Worm (Caenorhabditis elegans) whole organism, L3 larva: ENCODE results near the gene R11A8.1.

Experiments used
- R02D3.7 ChIP-seq: fragments of 150-350 bp; optimal IDR thresholded peaks from 2 replicates; lab custom pipeline; 2014; ENCODE audit warnings: missing biosample characterization, missing genetic modification characterization
- ZK546.5 ChIP-seq: sonication (generic microtip); optimal IDR thresholded peaks from 2 replicates; lab custom pipeline; 2017; ENCODE audit warnings: missing biosample characterization, missing genetic modification characterization
- aly-2 ChIP-seq: fragments of 150-350 bp; optimal IDR thresholded peaks from 2 replicates; lab custom pipeline; 2014; ENCODE audit warnings: missing biosample characterization, missing genetic modification characterization
- ama-1 ChIP-seq: fragments of 150-350 bp; optimal IDR thresholded peaks from 2 replicates; lab custom pipeline; 2018
- ceh-16 ChIP-seq: sonication (generic microtip); optimal IDR thresholded peaks from 2 replicates; lab custom pipeline; 2017; ENCODE audit warnings: missing biosample characterization, missing genetic modification characterization
- ceh-28 ChIP-seq: fragments of 150-350 bp; optimal IDR thresholded peaks from 2 replicates; lab custom pipeline; 2014; ENCODE audit warnings: missing biosample characterization, missing genetic modification reagents, missing genetic modification characterization
- ceh-82 ChIP-seq: fragments of 150-350 bp; optimal IDR thresholded peaks from 2 replicates; lab custom pipeline; 2014; ENCODE audit warnings: missing biosample characterization, missing genetic modification characterization
- ceh-9 ChIP-seq: sonication (generic microtip); optimal IDR thresholded peaks from 2 replicates; lab custom pipeline; 2018; ENCODE audit warnings: missing biosample characterization, missing genetic modification characterization
- egl-27 ChIP-seq: sonication (generic microtip); optimal IDR thresholded peaks from 4 replicates; lab custom pipeline; 2017; ENCODE audit warnings: missing biosample characterization, missing genetic modification reagents, missing genetic modification characterization
- egl-5 ChIP-seq: fragments of 150-350 bp; optimal IDR thresholded peaks from 2 replicates; lab custom pipeline; 2017; ENCODE audit warnings: missing biosample characterization, missing genetic modification reagents, missing genetic modification characterization, inconsistent platforms
- elt-1 ChIP-seq: fragments of 150-350 bp; optimal IDR thresholded peaks from 2 replicates; lab custom pipeline; 2014; ENCODE audit warnings: missing biosample characterization, missing genetic modification characterization
- elt-2 ChIP-seq: sonication (generic microtip); optimal IDR thresholded peaks from 2 replicates; lab custom pipeline; 2016; ENCODE audit warnings: missing genetic modification reagents, mild to moderate bottlenecking, missing genetic modification characterization, missing compliant biosample characterization
- elt-3 ChIP-seq, 3 experiments: fragments of 150-350 bp in 1 of 3; sonication (generic microtip) in 2 of 3; optimal IDR thresholded peaks; 2 replicates in 2 of 3; 4 replicates in 1 of 3; lab custom pipeline; 2014 to 2017; ENCODE audit warnings: missing biosample characterization in 3 of 3, missing genetic modification characterization in 3 of 3
- fkh-10 ChIP-seq: sonication (generic microtip); optimal IDR thresholded peaks from 2 replicates; lab custom pipeline; 2017; ENCODE audit warnings: missing biosample characterization, missing genetic modification reagents, missing genetic modification characterization
- hmg-11 ChIP-seq: sonication (generic microtip); optimal IDR thresholded peaks from 2 replicates; lab custom pipeline; 2016; ENCODE audit warnings: missing genetic modification characterization, missing compliant biosample characterization
- jun-1 ChIP-seq: fragments of 150-350 bp; optimal IDR thresholded peaks from 2 replicates; lab custom pipeline; 2014; ENCODE audit warnings: missing biosample characterization, missing genetic modification reagents, missing genetic modification characterization
- lin-15B ChIP-seq: fragments of 150-350 bp; optimal IDR thresholded peaks from 2 replicates; lab custom pipeline; 2014; ENCODE audit warnings: missing biosample characterization, missing genetic modification characterization
- lin-39 ChIP-seq: fragments of 150-350 bp; optimal IDR thresholded peaks from 2 replicates; lab custom pipeline; 2018; ENCODE audit warnings: missing biosample characterization, missing genetic modification reagents, missing genetic modification characterization
- lsy-12 ChIP-seq: sonication (generic microtip); optimal IDR thresholded peaks from 2 replicates; lab custom pipeline; 2016; ENCODE audit warnings: mild to moderate bottlenecking, missing genetic modification characterization, missing compliant biosample characterization
- mdl-1 ChIP-seq: fragments of 150-350 bp; optimal IDR thresholded peaks from 2 replicates; lab custom pipeline; 2014; ENCODE audit warnings: missing biosample characterization, missing genetic modification characterization
- mml-1 ChIP-seq: fragments of 150-350 bp; sonication (generic microtip); optimal IDR thresholded peaks from 3 replicates; lab custom pipeline; 2014; ENCODE audit warnings: missing biosample characterization, missing genetic modification characterization
- nfya-1 ChIP-seq: sonication (generic microtip); optimal IDR thresholded peaks from 2 replicates; lab custom pipeline; 2017; ENCODE audit warnings: missing genetic modification characterization, mild to moderate bottlenecking, missing compliant biosample characterization, antibody characterized with exemption, moderate library complexity; ENCODE audit not compliant: insufficient read depth
- nhr-11 ChIP-seq: fragments of 150-350 bp; optimal IDR thresholded peaks from 2 replicates; lab custom pipeline; 2014; ENCODE audit warnings: missing biosample characterization, missing genetic modification characterization
- nhr-23 ChIP-seq: fragments of 150-350 bp; optimal IDR thresholded peaks from 2 replicates; lab custom pipeline; 2014; ENCODE audit warnings: missing biosample characterization, missing genetic modification reagents, missing genetic modification characterization
- nhr-237 ChIP-seq: fragments of 150-350 bp; optimal IDR thresholded peaks from 2 replicates; lab custom pipeline; 2014; ENCODE audit warnings: missing biosample characterization, missing genetic modification characterization
- nhr-25 ChIP-seq: sonication (generic microtip); optimal IDR thresholded peaks from 2 replicates; lab custom pipeline; 2017; ENCODE audit warnings: missing biosample characterization, missing genetic modification characterization
- nhr-28 ChIP-seq: fragments of 150-350 bp; optimal IDR thresholded peaks from 2 replicates; lab custom pipeline; 2014; ENCODE audit warnings: missing biosample characterization, missing genetic modification characterization
- nhr-43 ChIP-seq: sonication (generic microtip); optimal IDR thresholded peaks from 2 replicates; lab custom pipeline; 2016; ENCODE audit warnings: mild to moderate bottlenecking, missing genetic modification characterization, missing compliant biosample characterization; ENCODE audit not compliant: poor library complexity, severe bottlenecking
- nhr-67 ChIP-seq: fragments of 150-350 bp; optimal IDR thresholded peaks from 2 replicates; lab custom pipeline; 2014; ENCODE audit warnings: missing biosample characterization, missing genetic modification characterization
- nhr-76 ChIP-seq: fragments of 150-350 bp; sonication (generic microtip); optimal IDR thresholded peaks from 5 replicates; lab custom pipeline; 2014; ENCODE audit warnings: missing biosample characterization, missing genetic modification characterization
- nhr-77 ChIP-seq: fragments of 150-350 bp; optimal IDR thresholded peaks from 2 replicates; lab custom pipeline; 2014; ENCODE audit warnings: missing biosample characterization, missing genetic modification characterization
- pha-4 ChIP-seq: fragments of 150-350 bp; optimal IDR thresholded peaks from 2 replicates; lab custom pipeline; 2014; ENCODE audit warnings: missing biosample characterization, missing genetic modification reagents, missing genetic modification characterization
- pqm-1 ChIP-seq: fragments of 150-350 bp; optimal IDR thresholded peaks from 2 replicates; lab custom pipeline; 2017; ENCODE audit warnings: missing biosample characterization, missing genetic modification characterization, inconsistent platforms
- skn-1 ChIP-seq: fragments of 150-350 bp; optimal IDR thresholded peaks from 2 replicates; lab custom pipeline; 2014; ENCODE audit warnings: missing biosample characterization, missing genetic modification characterization
- snpc-4 ChIP-seq: fragments of 150-350 bp; optimal IDR thresholded peaks from 2 replicates; lab custom pipeline; 2014; ENCODE audit warnings: missing biosample characterization, missing genetic modification characterization
- tbx-2 ChIP-seq: sonication (generic microtip); optimal IDR thresholded peaks from 2 replicates; lab custom pipeline; 2016; ENCODE audit warnings: mild to moderate bottlenecking, missing genetic modification characterization, missing compliant biosample characterization
- unc-39 ChIP-seq: sonication (generic microtip); optimal IDR thresholded peaks from 4 replicates; lab custom pipeline; 2017; ENCODE audit warnings: missing biosample characterization, missing genetic modification characterization
- unc-62 ChIP-seq: fragments of 150-350 bp; sonication (generic microtip); optimal IDR thresholded peaks from 4 replicates; lab custom pipeline; 2014; ENCODE audit warnings: missing biosample characterization, missing genetic modification reagents, missing genetic modification characterization
- zag-1 ChIP-seq: fragments of 150-350 bp; optimal IDR thresholded peaks from 2 replicates; lab custom pipeline; 2014; ENCODE audit warnings: missing biosample characterization, missing genetic modification characterization
- ztf-11 ChIP-seq: fragments of 150-350 bp; optimal IDR thresholded peaks from 2 replicates; lab custom pipeline; 2014; ENCODE audit warnings: missing biosample characterization, missing genetic modification characterization

The R11A8.1 gene

ce11 chrIV:10345486-10345885 is 11.5 kb downstream of the R11A8.1 start:
- TF ChIP-seq nhr-43 (tag; lab: Kevin White, UChicago) = no peak
- TF ChIP-seq pha-4 (tag; lab: Kevin White, UChicago) = peak; percentile 73
- TF ChIP-seq, all 47 proteins: peak for 1

- no peak for TF ChIP-seq ZK546.5 (tag; lab: Kevin White, UChicago)
- no peak for TF ChIP-seq ceh-9 (tag; lab: Kevin White, UChicago)
- TF ChIP-seq nhr-25 (tag; lab: Kevin White, UChicago) = no peak
- TF ChIP-seq ceh-28 (tag; lab: Kevin White, UChicago) = peak; percentile 50
- TF ChIP-seq nhr-76 = no peak
- TF ChIP-seq hmg-11 (tag; lab: Kevin White, UChicago) = peak; percentile 23
- TF ChIP-seq pqm-1 (tag; lab: Kevin White, UChicago) = no peak
- peak; percentile 23 for TF ChIP-seq egl-5 (tag; lab: Kevin White, UChicago)
- no peak for TF ChIP-seq ceh-16 (tag; lab: Kevin White, UChicago)
- TF ChIP-seq nfya-1 (tag; lab: Kevin White, UChicago) = peak; percentile 83
- no peak for TF ChIP-seq zag-1 (tag; lab: Kevin White, UChicago)
- no peak for TF ChIP-seq unc-39 (tag; lab: Kevin White, UChicago)
- TF ChIP-seq fkh-10 (GFP tag; lab: Kevin White, UChicago) = no peak
- TF ChIP-seq R02D3.7 (tag; lab: Kevin White, UChicago) = no peak
- no peak for TF ChIP-seq nhr-67
- peak; percentile 73 for TF ChIP-seq lin-39 (tag; lab: Kevin White, UChicago)
- TF ChIP-seq elt-1 (tag; lab: Kevin White, UChicago) = no peak
- TF ChIP-seq skn-1 (tag; lab: Kevin White, UChicago) = peak; percentile 56
- TF ChIP-seq pha-4 (tag; lab: Kevin White, UChicago) = peak; percentile 7
- TF ChIP-seq snpc-4 = no peak
These were observed 12.4 kb downstream of the R11A8.1 start for ce11 chrIV:10344621-10345020.

ce11 chrIV:10342361-10342706 is 14.6 kb downstream of the R11A8.1 start:
- TF ChIP-seq egl-5 (tag; lab: Kevin White, UChicago) (no peak), ceh-16 (tag; lab: Kevin White, UChicago) (no peak), nhr-43 (tag; lab: Kevin White, UChicago) (peak; percentile 68), nfya-1 (tag; lab: Kevin White, UChicago) (peak; percentile 34), elt-3 (tag; optimal IDR thresholded peaks at IDR 0.05; lab: Kevin White, UChicago) (peak in 2 of 3 experiments; percentile 15 to 52), nhr-11 (tag; lab: Kevin White, UChicago) (peak; percentile 76), pha-4 (tag; lab: Kevin White, UChicago) (no peak), lin-15B (tag; lab: Kevin White, UChicago) (no peak), snpc-4 (peak; percentile 40), elt-1 (tag; lab: Kevin White, UChicago) (peak; percentile 11), R02D3.7 (tag; lab: Kevin White, UChicago) (peak; percentile 2), unc-62 (GFP tag; lab: Kevin White, UChicago) (peak; percentile 41), ceh-82 (peak; percentile 32), nhr-25 (tag; lab: Kevin White, UChicago) (peak; percentile 88), elt-2 (peak; percentile 96), egl-27 (peak; percentile 13), lsy-12 (tag; lab: Kevin White, UChicago) (peak; percentile 35), nhr-23 (tag; lab: Kevin White, UChicago) (peak; percentile 40), aly-2 (tag; lab: Kevin White, UChicago) (no peak), jun-1 (tag; lab: Kevin White, UChicago) (peak; percentile 91), nhr-28 (tag; lab: Kevin White, UChicago) (no peak), lin-39 (tag; lab: Kevin White, UChicago) (peak; percentile 71), nhr-67 (no peak), pqm-1 (tag; lab: Kevin White, UChicago) (peak; percentile 59), skn-1 (tag; lab: Kevin White, UChicago) (peak; percentile 84), hmg-11 (tag; lab: Kevin White, UChicago) (no peak), ceh-28 (tag; lab: Kevin White, UChicago) (peak; percentile 50)

- peak; percentile 96 for TF ChIP-seq lin-39 (tag; lab: Kevin White, UChicago)
- TF ChIP-seq tbx-2 (tag; lab: Kevin White, UChicago) = no peak
- TF ChIP-seq egl-5 (tag; lab: Kevin White, UChicago) = no peak
- TF ChIP-seq lsy-12 (tag; lab: Kevin White, UChicago) = no peak
- peak; percentile 64 for TF ChIP-seq ama-1 (lab: Kevin White, UChicago)
- TF ChIP-seq fkh-10 (GFP tag; lab: Kevin White, UChicago) = peak; percentile 42
- no peak for TF ChIP-seq ceh-9 (tag; lab: Kevin White, UChicago)
- no peak for TF ChIP-seq unc-39 (tag; lab: Kevin White, UChicago)
- no peak for TF ChIP-seq zag-1 (tag; lab: Kevin White, UChicago)
- TF ChIP-seq egl-27 = no peak
- no peak for TF ChIP-seq nhr-67
- no peak for TF ChIP-seq ceh-82
- TF ChIP-seq nhr-43 (tag; lab: Kevin White, UChicago) = no peak
- no peak for TF ChIP-seq aly-2 (tag; lab: Kevin White, UChicago)
- no peak for TF ChIP-seq snpc-4
- no peak for TF ChIP-seq lin-15B (tag; lab: Kevin White, UChicago)
- TF ChIP-seq jun-1 (tag; lab: Kevin White, UChicago) = no peak
- TF ChIP-seq nhr-77 (tag; lab: Kevin White, UChicago) = no peak
- TF ChIP-seq hmg-11 (tag; lab: Kevin White, UChicago) = peak; percentile 21
- TF ChIP-seq ceh-28 (tag; lab: Kevin White, UChicago) = no peak
- no peak for TF ChIP-seq elt-3 (tag; optimal IDR thresholded peaks at IDR 0.05; lab: Kevin White, UChicago)
- TF ChIP-seq nhr-25 (tag; lab: Kevin White, UChicago) = no peak
- no peak for TF ChIP-seq nhr-237
- TF ChIP-seq unc-62 (GFP tag; lab: Kevin White, UChicago) = peak; percentile 6
- TF ChIP-seq mdl-1 (tag; lab: Kevin White, UChicago) = no peak
- no peak for TF ChIP-seq ztf-11 (tag; lab: Kevin White, UChicago)
- TF ChIP-seq mml-1 = no peak
These were observed 15.2 kb downstream of the R11A8.1 start for ce11 chrIV:10341618-10342360.
